Worm (Caenorhabditis elegans): Measurements from ENCODE around the gene stt-3.

DNA sequence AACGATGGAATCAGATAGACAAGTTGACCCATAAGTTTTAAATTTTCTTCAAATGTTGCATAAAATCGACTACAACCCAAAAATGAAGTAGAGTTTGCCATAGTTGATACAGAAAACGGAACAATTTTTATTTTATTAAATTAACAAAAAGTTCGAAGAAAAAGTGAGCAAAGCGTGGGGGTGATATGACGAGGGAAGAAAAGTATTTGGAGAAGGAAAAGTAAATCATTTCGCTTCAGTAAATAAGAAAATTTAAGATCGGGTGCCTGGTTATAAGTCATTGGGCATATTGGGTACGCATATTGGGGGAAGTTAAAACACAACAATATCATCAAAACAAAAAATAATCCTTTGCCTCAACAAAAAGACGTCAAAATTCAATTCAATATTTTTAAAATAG, 17.5 kb downstream of the stt-3 start, which contains the start of gene srg-6:
- no peak for TF ChIP-seq fax-1 (tag; optimal IDR thresholded peaks at IDR 0.05)
- TF ChIP-seq ama-1 (optimal IDR thresholded peaks at IDR 0.05), result no peak
- no peak for TF ChIP-seq ceh-9 (tag; optimal IDR thresholded peaks at IDR 0.05)
- no peak for TF ChIP-seq ceh-6 (GFP tag; optimal IDR thresholded peaks at IDR 0.05)
- no peak for TF ChIP-seq elt-2 (tag; optimal IDR thresholded peaks at IDR 0.05)
- no peak for TF ChIP-seq pag-3 (tag; optimal IDR thresholded peaks at IDR 0.05; ENCODE audit: borderline replicate concordance)
- no peak for TF ChIP-seq gmeb-2 (tag; optimal IDR thresholded peaks at IDR 0.05)
- TF ChIP-seq sox-2 (GFP tag; IDR thresholded peaks at IDR 0.05), result no peak
- TF ChIP-seq nfya-1 (tag; optimal IDR thresholded peaks at IDR 0.05), result no peak
- TF ChIP-seq nhr-232 (tag; optimal IDR thresholded peaks at IDR 0.05), result no peak
- TF ChIP-seq fkh-6 (tag; optimal IDR thresholded peaks at IDR 0.05), result no peak
- no peak for TF ChIP-seq ahr-1 (tag; optimal IDR thresholded peaks at IDR 0.05)
